Fruit fly (Drosophila melanogaster) whole organism, embryonic: Measurements from ENCODE around the gene Sec61alpha.

Experiments used
- BtbVII ChIP-seq: fragments of 200-800 bp; sonication (Bioruptor generic); optimal IDR thresholded peaks from 3 replicates; lab custom pipeline; 2017; ENCODE audit warnings: missing biosample characterization, mild to moderate bottlenecking, missing genetic modification characterization
- Bteb2 ChIP-seq: fragments of 200-800 bp; sonication (Bioruptor generic); optimal IDR thresholded peaks from 2 replicates; lab custom pipeline; 2016; ENCODE audit warnings: missing biosample characterization, missing genetic modification characterization
- CG10147 ChIP-seq: fragments of 200-800 bp; sonication (Bioruptor generic); optimal IDR thresholded peaks from 2 replicates; lab custom pipeline; 2019; ENCODE audit warnings: missing biosample characterization, mild to moderate bottlenecking, missing genetic modification characterization, moderate library complexity
- CG10366 ChIP-seq: fragments of 200-800 bp; sonication (Bioruptor generic); IDR thresholded peaks from 2 replicates; pipeline ENCODE4 v1.3.6; 2022; ENCODE audit warnings: missing biosample characterization, missing genetic modification characterization
- CG11723 ChIP-seq: fragments of 200-800 bp; sonication (Bioruptor generic); optimal IDR thresholded peaks from 2 replicates; lab custom pipeline; 2017; ENCODE audit warnings: missing biosample characterization, mild to moderate bottlenecking, missing genetic modification characterization
- CG12659 ChIP-seq: fragments of 200-800 bp; sonication (Bioruptor generic); optimal IDR thresholded peaks from 3 replicates; lab custom pipeline; 2017; ENCODE audit warnings: mild to moderate bottlenecking, missing biosample characterization, missing genetic modification reagents, missing genetic modification characterization
- CG1602 ChIP-seq: fragments of 200-800 bp; sonication (Bioruptor generic); optimal IDR thresholded peaks from 3 replicates; lab custom pipeline; 2016; ENCODE audit warnings: missing biosample characterization, missing genetic modification characterization
- CG16863 ChIP-seq: fragments of 200-800 bp; sonication (Bioruptor generic); optimal IDR thresholded peaks from 3 replicates; lab custom pipeline; 2016; ENCODE audit warnings: missing biosample characterization, missing genetic modification characterization
- CG17802 ChIP-seq: fragments of 200-800 bp; sonication (Bioruptor generic); optimal IDR thresholded peaks from 2 replicates; lab custom pipeline; 2018; ENCODE audit warnings: missing biosample characterization, mild to moderate bottlenecking, missing genetic modification characterization, moderate library complexity
- CG2202 ChIP-seq: fragments of 200-800 bp; sonication (Bioruptor generic); optimal IDR thresholded peaks from 2 replicates; lab custom pipeline; 2018; ENCODE audit warnings: missing biosample characterization, mild to moderate bottlenecking, missing genetic modification characterization
- CG34224 ChIP-seq: fragments of 200-800 bp; sonication (Bioruptor generic); IDR thresholded peaks from 3 replicates; pipeline ENCODE4 v1.3.6; 2022; ENCODE audit warnings: missing biosample characterization, missing genetic modification characterization; ENCODE audit not compliant: partially characterized antibody
- CG43689 ChIP-seq: fragments of 200-800 bp; sonication (Bioruptor generic); IDR thresholded peaks from 2 replicates; pipeline ENCODE4 v1.3.6; 2022; ENCODE audit warnings: missing biosample characterization, missing genetic modification characterization
- CG6272 ChIP-seq: fragments of 200-800 bp; sonication (Bioruptor generic); IDR thresholded peaks from 2 replicates; pipeline ENCODE4 v1.3.6; 2022; ENCODE audit warnings: missing biosample characterization, missing genetic modification characterization
- CG8388 ChIP-seq: fragments of 200-800 bp; sonication (Bioruptor generic); optimal IDR thresholded peaks from 2 replicates; lab custom pipeline; 2019; ENCODE audit warnings: missing biosample characterization, mild to moderate bottlenecking, missing genetic modification characterization, moderate library complexity
- CG9609 ChIP-seq: fragments of 200-800 bp; sonication (Bioruptor generic); optimal IDR thresholded peaks from 3 replicates; lab custom pipeline; 2016; ENCODE audit warnings: missing biosample characterization, missing genetic modification characterization
- CG9817 ChIP-seq: fragments of 200-800 bp; sonication (Bioruptor generic); optimal IDR thresholded peaks from 2 replicates; lab custom pipeline; 2018; ENCODE audit warnings: missing biosample characterization, mild to moderate bottlenecking, missing genetic modification characterization, moderate library complexity
- Dip2 ChIP-seq: fragments of 200-800 bp; sonication (Bioruptor generic); IDR thresholded peaks from 2 replicates; pipeline ENCODE4 v1.3.6; 2022; ENCODE audit warnings: missing biosample characterization, missing genetic modification characterization
- Dp ChIP-seq: fragments of 200-800 bp; sonication (Bioruptor generic); optimal IDR thresholded peaks from 2 replicates; lab custom pipeline; 2018; ENCODE audit warnings: missing biosample characterization, mild to moderate bottlenecking, missing genetic modification characterization, moderate library complexity
- Drgx ChIP-seq: fragments of 200-800 bp; sonication (Bioruptor generic); IDR thresholded peaks from 2 replicates; pipeline ENCODE4 v1.3.6; 2022; ENCODE audit warnings: missing biosample characterization, missing genetic modification characterization
- Eip74EF ChIP-seq, 2 experiments: fragments of 200-800 bp in 1 of 2; fragments of >200 bp in 1 of 2; sonication (Bioruptor generic) in 1 of 2; optimal IDR thresholded peaks; 2 replicates each; lab custom pipeline; 2017 to 2019; ENCODE audit warnings: missing biosample characterization in 2 of 2, missing genetic modification characterization in 2 of 2, mild to moderate bottlenecking in 1 of 2, moderate library complexity in 1 of 2
- Fer2 ChIP-seq: fragments of 200-800 bp; sonication (Bioruptor generic); optimal IDR thresholded peaks from 2 replicates; lab custom pipeline; 2018; ENCODE audit warnings: missing biosample characterization, mild to moderate bottlenecking, missing genetic modification characterization, moderate library complexity
- H2.0 ChIP-seq: fragments of 200-800 bp; sonication (Bioruptor generic); IDR thresholded peaks from 2 replicates; pipeline ENCODE4 v1.3.6; 2022; ENCODE audit warnings: missing biosample characterization, missing genetic modification characterization
- HHEX ChIP-seq: fragments of 200-800 bp; sonication (Bioruptor generic); optimal IDR thresholded peaks from 3 replicates; lab custom pipeline; 2017; ENCODE audit warnings: missing biosample characterization, mild to moderate bottlenecking, missing genetic modification characterization, missing genetic modification reagents
- HLH4C ChIP-seq: fragments of 200-800 bp; sonication (Bioruptor generic); IDR thresholded peaks from 3 replicates; pipeline ENCODE4 v1.3.6; 2022; ENCODE audit warnings: missing biosample characterization, missing genetic modification characterization; ENCODE audit not compliant: partially characterized antibody
- Hmr ChIP-seq: fragments of 200-800 bp; sonication (Bioruptor generic); optimal IDR thresholded peaks from 3 replicates; lab custom pipeline; 2017; ENCODE audit warnings: mild to moderate bottlenecking, missing biosample characterization, missing genetic modification reagents, missing genetic modification characterization
- Meics ChIP-seq: fragments of 200-800 bp; sonication (Bioruptor generic); optimal IDR thresholded peaks from 2 replicates; lab custom pipeline; 2017; ENCODE audit warnings: missing biosample characterization, mild to moderate bottlenecking, missing genetic modification characterization
- NC2β ChIP-seq: fragments of 200-800 bp; sonication (Bioruptor generic); optimal IDR thresholded peaks from 2 replicates; lab custom pipeline; 2016; ENCODE audit warnings: missing biosample characterization, missing genetic modification characterization
- NFAT ChIP-seq: fragments of 200-800 bp; sonication (Bioruptor generic); IDR thresholded peaks from 2 replicates; pipeline ENCODE4 v1.3.6; 2022; ENCODE audit warnings: missing biosample characterization, missing genetic modification characterization
- Sox100B ChIP-seq: fragments of 200-800 bp; sonication (Bioruptor generic); optimal IDR thresholded peaks from 3 replicates; lab custom pipeline; 2018; ENCODE audit warnings: missing biosample characterization, mild to moderate bottlenecking, missing genetic modification characterization
- Xbp1 ChIP-seq: fragments of 200-800 bp; sonication (Bioruptor generic); optimal IDR thresholded peaks from 3 replicates; lab custom pipeline; 2016; ENCODE audit warnings: missing biosample characterization, mild to moderate bottlenecking, missing genetic modification characterization
- caup ChIP-seq: fragments of 200-800 bp; sonication (Bioruptor generic); optimal IDR thresholded peaks from 3 replicates; lab custom pipeline; 2017; ENCODE audit warnings: missing biosample characterization, mild to moderate bottlenecking, missing genetic modification characterization, moderate library complexity; ENCODE audit not compliant: severe bottlenecking
- disco-r ChIP-seq: fragments of 200-800 bp; sonication (Bioruptor generic); optimal IDR thresholded peaks from 2 replicates; lab custom pipeline; 2016; ENCODE audit warnings: missing biosample characterization, missing genetic modification characterization
- fu2 ChIP-seq: fragments of 200-800 bp; sonication (Bioruptor generic); optimal IDR thresholded peaks from 2 replicates; lab custom pipeline; 2016; ENCODE audit warnings: missing biosample characterization, missing genetic modification characterization
- hb ChIP-seq: fragments of 200-800 bp; sonication (Bioruptor generic); IDR thresholded peaks from 3 replicates; pipeline ENCODE4 v1.3.6; 2022; ENCODE audit warnings: missing biosample characterization, missing genetic modification characterization; ENCODE audit not compliant: partially characterized antibody
- hkb ChIP-seq, 2 experiments: fragments of 200-800 bp in 1 of 2; fragments of >200 bp in 1 of 2; sonication (Bioruptor generic) in 1 of 2; IDR thresholded peaks in 1 of 2; optimal IDR thresholded peaks in 1 of 2; 2 replicates each; pipeline versions ENCODE4 v1.3.6 to Lab custom; 2017 to 2022; ENCODE audit warnings: missing biosample characterization in 1 of 2, missing genetic modification characterization in 1 of 2
- inv ChIP-seq: fragments of 200-800 bp; sonication (Bioruptor generic); IDR thresholded peaks from 2 replicates; pipeline ENCODE4 v1.3.6; 2022; ENCODE audit warnings: missing biosample characterization, missing genetic modification characterization; ENCODE audit not compliant: partially characterized antibody
- jumu ChIP-seq: fragments of 200-800 bp; sonication (Bioruptor generic); optimal IDR thresholded peaks from 3 replicates; lab custom pipeline; 2016; ENCODE audit warnings: missing biosample characterization, missing genetic modification characterization
- knrl ChIP-seq: fragments of 200-800 bp; sonication (Bioruptor generic); IDR thresholded peaks from 3 replicates; pipeline ENCODE4 v1.3.6; 2022; ENCODE audit warnings: missing biosample characterization, missing genetic modification characterization; ENCODE audit not compliant: partially characterized antibody
- lilli ChIP-seq: fragments of 200-800 bp; sonication (Bioruptor generic); optimal IDR thresholded peaks from 3 replicates; lab custom pipeline; 2016; ENCODE audit warnings: missing biosample characterization, missing genetic modification characterization
- lola ChIP-seq, 3 experiments: fragments of >200 bp in 2 of 3; fragments of 200-800 bp in 1 of 3; sonication (Bioruptor generic) in 1 of 3; optimal IDR thresholded peaks; 2 replicates each; lab custom pipeline; 2017 to 2019; ENCODE audit warnings: missing biosample characterization in 3 of 3, missing genetic modification characterization in 3 of 3, mild to moderate bottlenecking in 1 of 3, moderate library complexity in 1 of 3
- mirr ChIP-seq: fragments of 200-800 bp; sonication (Bioruptor generic); optimal IDR thresholded peaks from 3 replicates; lab custom pipeline; 2018; ENCODE audit warnings: missing biosample characterization, mild to moderate bottlenecking, missing genetic modification characterization
- nom ChIP-seq: fragments of 200-800 bp; sonication (Bioruptor generic); optimal IDR thresholded peaks from 2 replicates; lab custom pipeline; 2017; ENCODE audit warnings: missing biosample characterization, missing genetic modification characterization, mild to moderate bottlenecking, moderate library complexity, missing genetic modification reagents
- org-1 ChIP-seq: fragments of 200-800 bp; sonication (Bioruptor generic); optimal IDR thresholded peaks from 2 replicates; lab custom pipeline; 2017; ENCODE audit warnings: missing biosample characterization, missing genetic modification characterization
- prd ChIP-seq, 3 experiments: fragments of >200 bp in 2 of 3; fragments of 200-800 bp in 1 of 3; sonication (Bioruptor generic) in 1 of 3; optimal IDR thresholded peaks in 2 of 3; IDR thresholded peaks in 1 of 3; 2 replicates in 2 of 3; 3 replicates in 1 of 3; pipeline versions ENCODE4 v1.3.6 to Lab custom; 2017 to 2022; ENCODE audit warnings: missing biosample characterization in 1 of 3, missing genetic modification characterization in 1 of 3
- run ChIP-seq: fragments of 200-800 bp; sonication (Bioruptor generic); optimal IDR thresholded peaks from 3 replicates; lab custom pipeline; 2018; ENCODE audit warnings: missing biosample characterization, mild to moderate bottlenecking, missing genetic modification characterization
- ttk ChIP-seq: fragments of 200-800 bp; sonication (Bioruptor generic); IDR thresholded peaks from 2 replicates; pipeline ENCODE4 v2.1.2; 2022; ENCODE audit warnings: missing biosample characterization, missing genetic modification characterization
- unpg ChIP-seq: fragments of 200-800 bp; sonication (Bioruptor generic); optimal IDR thresholded peaks from 3 replicates; lab custom pipeline; 2018; ENCODE audit warnings: missing biosample characterization, mild to moderate bottlenecking, missing genetic modification characterization, moderate library complexity
- yki ChIP-seq: fragments of >200 bp; optimal IDR thresholded peaks from 3 replicates; lab custom pipeline; 2018

Gene Sec61alpha

dm6 chr2L:6498448-6498847, 18.1 kb upstream of the Sec61alpha start, which contains the start of gene CG31637 (continued):
- TF ChIP-seq disco-r (GFP tag; lab: Kevin White, UChicago) (no peak), mirr (GFP tag; lab: Kevin White, UChicago) (peak; percentile 16), Dip2 (no peak), prd (optimal IDR thresholded peaks at IDR 0.05; lab: Kevin White, UChicago) (no peak), prd (GFP tag; IDR thresholded peaks at IDR 0.05; lab: Robert Waterston, UW) (no peak), Sox100B (GFP tag; lab: Kevin White, UChicago) (no peak), CG11723 (GFP tag; lab: Kevin White, UChicago) (no peak), CG34224 (peak; percentile 47), CG1602 (GFP tag; lab: Kevin White, UChicago) (no peak), Dp (GFP tag; lab: Kevin White, UChicago) (peak; percentile 64), unpg (no peak), inv (GFP tag; lab: Robert Waterston, UW) (no peak; the same call in 1 of the 2 replicates), Xbp1 (peak; percentile 31), nom (GFP tag; lab: Kevin White, UChicago) (peak; percentile 54), Drgx (GFP tag; lab: Robert Waterston, UW) (no peak), hb (GFP tag; lab: Robert Waterston, UW) (no peak), HLH4C (no peak), CG2202 (no peak), Meics (GFP tag; lab: Kevin White, UChicago) (no peak), org-1 (GFP tag; lab: Kevin White, UChicago) (no peak), CG10366 (GFP tag; lab: Robert Waterston, UW) (no peak), CG17802 (tag; lab: Kevin White, UChicago) (no peak), run (tag; lab: Kevin White, UChicago) (no peak), caup (GFP tag; lab: Kevin White, UChicago) (peak; percentile 11), lilli (GFP tag; lab: Kevin White, UChicago) (no peak), H2.0 (GFP tag; lab: Robert Waterston, UW) (no peak), CG10147 (GFP tag; lab: Kevin White, UChicago) (peak; percentile 32), hkb (optimal IDR thresholded peaks at IDR 0.05; lab: Kevin White, UChicago) (no peak), hkb (GFP tag; IDR thresholded peaks at IDR 0.05; lab: Robert Waterston, UW) (0 out of 2 replicates have a peak, but pooled peaks have one; percentile 13), CG9817 (tag; lab: Kevin White, UChicago) (peak; percentile 17), jumu (GFP tag; lab: Kevin White, UChicago) (no peak), Fer2 (no peak), ttk (GFP tag; lab: Robert Waterston, UW) (no peak; the same call in 1 of the 2 replicates), CG12659 (GFP tag; lab: Kevin White, UChicago) (peak; percentile 82)

- TF ChIP-seq Eip74EF (GFP tag; optimal IDR thresholded peaks at IDR 0.05; lab: Kevin White, UChicago): no peak
- no peak for TF ChIP-seq Hmr (GFP tag; lab: Kevin White, UChicago)
- no peak for TF ChIP-seq fu2 (GFP tag; lab: Kevin White, UChicago)
- no peak for TF ChIP-seq Bteb2 (GFP tag; lab: Kevin White, UChicago)
- no peak for TF ChIP-seq CG16863 (GFP tag; lab: Kevin White, UChicago)
- TF ChIP-seq CG9609 (GFP tag; lab: Kevin White, UChicago): no peak
- no peak for TF ChIP-seq knrl (GFP tag; lab: Robert Waterston, UW)
- TF ChIP-seq CG43689 (GFP tag; lab: Robert Waterston, UW): no peak
- no peak for TF ChIP-seq NC2β (GFP tag; lab: Kevin White, UChicago)
- no peak for TF ChIP-seq CG6272 (GFP tag; lab: Robert Waterston, UW)
- TF ChIP-seq BtbVII (GFP tag; lab: Kevin White, UChicago): no peak
- no peak for TF ChIP-seq hb (GFP tag; lab: Robert Waterston, UW)
- TF ChIP-seq Meics (GFP tag; lab: Kevin White, UChicago): no peak
- TF ChIP-seq NFAT (GFP tag; lab: Robert Waterston, UW): no peak
- no peak for TF ChIP-seq yki
- TF ChIP-seq CG8388: no peak
- TF ChIP-seq lola (GFP tag; optimal IDR thresholded peaks at IDR 0.05; lab: Kevin White, UChicago): no peak
- no peak for TF ChIP-seq HHEX
These were observed 16.4 kb upstream of the Sec61alpha start, which contains the start of gene CG9550 for dm6 chr2L:6496753-6497152. CG9550 (plus strand) TSS chr2L:6497053.
